Worm (Caenorhabditis elegans): ENCODE measurements around the gene piki-1.
A peak's percentile ranks its signal among the peaks of the same experiment; 100 is the strongest.

ce11 chrX:15230394-15230968 lies 15.7 kb downstream of the piki-1 start, which contains the start of gene H03A11.2:
- TF ChIP-seq ZK546.5 (tag; optimal IDR thresholded peaks at IDR 0.05): no peak
- TF ChIP-seq fos-1 (tag; optimal IDR thresholded peaks at IDR 0.05): peak; percentile 33
- no peak for TF ChIP-seq unc-39 (tag; optimal IDR thresholded peaks at IDR 0.05)
- no peak for TF ChIP-seq zag-1 (tag; optimal IDR thresholded peaks at IDR 0.05)
- TF ChIP-seq nhr-12 (tag; optimal IDR thresholded peaks at IDR 0.05): no peak
- TF ChIP-seq sma-9 (GFP tag; optimal IDR thresholded peaks at IDR 0.05): no peak
- no peak for TF ChIP-seq sma-9 (tag; optimal IDR thresholded peaks at IDR 0.05)
- TF ChIP-seq unc-55 (GFP tag; optimal IDR thresholded peaks at IDR 0.05): no peak
- no peak for TF ChIP-seq R02D3.7 (tag; optimal IDR thresholded peaks at IDR 0.05)
- no peak for TF ChIP-seq mdl-1 (tag; optimal IDR thresholded peaks at IDR 0.05)
- TF ChIP-seq nhr-25 (tag; optimal IDR thresholded peaks at IDR 0.05): no peak

All from whole organism, L2 larva.